Fruit fly (Drosophila melanogaster): Measurements from ENCODE around the gene CG1544.

CG1544 gene

dm6 chr3R:31213227-31213626 is 16.5 kb downstream of the CG1544 start, which contains the start of the genes Zwilch and CG1542 (continued):
- TF ChIP-seq Ets65A (GFP tag) = no peak
- TF ChIP-seq CG16813 (GFP tag; IDR thresholded peaks at IDR 0.05; ENCODE audit: partially characterized antibody) = peak; percentile 78
- TF ChIP-seq zen (tag; optimal IDR thresholded peaks at IDR 0.05) = no peak
- TF ChIP-seq CG10979 (tag; optimal IDR thresholded peaks at IDR 0.05) = no peak
- TF ChIP-seq Sox102F (GFP tag; optimal IDR thresholded peaks at IDR 0.05) = no peak
- TF ChIP-seq hth (optimal IDR thresholded peaks at IDR 0.05) = no peak
- no peak for TF ChIP-seq Deaf1 (tag; optimal IDR thresholded peaks at IDR 0.05)
- no peak for TF ChIP-seq CG13296 (GFP tag; optimal IDR thresholded peaks at IDR 0.05)
- peak; percentile 96 for TF ChIP-seq pzg (GFP tag; optimal IDR thresholded peaks at IDR 0.05)
- no peak for TF ChIP-seq zfh1 (GFP tag; IDR thresholded peaks at IDR 0.05)
- no peak for TF ChIP-seq CG9609 (GFP tag; optimal IDR thresholded peaks at IDR 0.05)
- TF ChIP-seq CG2116 (GFP tag; optimal IDR thresholded peaks at IDR 0.05) = peak; percentile 90
- TF ChIP-seq tx (GFP tag; optimal IDR thresholded peaks at IDR 0.05) = no peak
- TF ChIP-seq CG3838 (GFP tag; optimal IDR thresholded peaks at IDR 0.05) = peak; percentile 80
- peak; percentile 14 for TF ChIP-seq Hsf (GFP tag; optimal IDR thresholded peaks at IDR 0.05)
- TF ChIP-seq ssp (GFP tag; IDR thresholded peaks at IDR 0.05) = peak; percentile 34; the same call in 1 of the 2 replicates
- peak in 1 of 3 experiments; percentile 23 for TF ChIP-seq Stat92E (GFP tag; optimal IDR thresholded peaks at IDR 0.05)
- TF ChIP-seq Dp (GFP tag; optimal IDR thresholded peaks at IDR 0.05) = peak; percentile 93
- peak; percentile 74 for TF ChIP-seq CG34224 (GFP tag; IDR thresholded peaks at IDR 0.05; ENCODE audit: partially characterized antibody)
- no peak for TF ChIP-seq CG17328 (GFP tag; IDR thresholded peaks at IDR 0.05)
- peak; percentile 78 for TF ChIP-seq Max (GFP tag; optimal IDR thresholded peaks at IDR 0.05)
- TF ChIP-seq Myb (GFP tag; optimal IDR thresholded peaks at IDR 0.05) = peak; percentile 73
- TF ChIP-seq hb (GFP tag; IDR thresholded peaks at IDR 0.05; ENCODE audit: partially characterized antibody) = peak; percentile 75; the same call in 2 of the 3 replicates
- peak; percentile 89 for TF ChIP-seq CG17186 (GFP tag; optimal IDR thresholded peaks at IDR 0.05)
- no peak for TF ChIP-seq lbe (GFP tag; optimal IDR thresholded peaks at IDR 0.05)
- TF ChIP-seq Lim3 (GFP tag; IDR thresholded peaks at IDR 0.05) = no peak
- TF ChIP-seq CG9727 (GFP tag; optimal IDR thresholded peaks at IDR 0.05) = no peak
- no peak for TF ChIP-seq CG17802 (tag; optimal IDR thresholded peaks at IDR 0.05)
- peak; percentile 41 for TF ChIP-seq CG17829 (tag; optimal IDR thresholded peaks at IDR 0.05)
- TF ChIP-seq CG17359 (tag; optimal IDR thresholded peaks at IDR 0.05) = no peak
- TF ChIP-seq sna (GFP tag; IDR thresholded peaks at IDR 0.05; ENCODE audit: partially characterized antibody) = peak; percentile 74
- no peak for TF ChIP-seq jing (GFP tag; optimal IDR thresholded peaks at IDR 0.05)
- TF ChIP-seq stwl (tag; optimal IDR thresholded peaks at IDR 0.05) = peak; percentile 92
- peak; percentile 97 for TF ChIP-seq E2f2 (GFP tag; IDR thresholded peaks at IDR 0.05)
- TF ChIP-seq tna (GFP tag; IDR thresholded peaks at IDR 0.05; ENCODE audit: partially characterized antibody) = peak; percentile 65
- no peak for TF ChIP-seq Side (GFP tag; optimal IDR thresholded peaks at IDR 0.05)
- TF ChIP-seq dm (GFP tag; optimal IDR thresholded peaks at IDR 0.05) = peak; percentile 96
- peak; percentile 9 for TF ChIP-seq CHES-1-like (GFP tag; optimal IDR thresholded peaks at IDR 0.05)
- no peak for TF ChIP-seq CG14441 (GFP tag; IDR thresholded peaks at IDR 0.05)
- peak; percentile 65 for TF ChIP-seq CG4617 (GFP tag; optimal IDR thresholded peaks at IDR 0.05; ENCODE audit: borderline replicate concordance)
- TF ChIP-seq CG13424 (tag; optimal IDR thresholded peaks at IDR 0.05) = no peak
- TF ChIP-seq CG16779 (GFP tag; IDR thresholded peaks at IDR 0.05) = no peak
- peak; percentile 86 for TF ChIP-seq CG13287 (GFP tag; IDR thresholded peaks at IDR 0.05; ENCODE audit: partially characterized antibody)
- TF ChIP-seq MTF-1 (GFP tag; optimal IDR thresholded peaks at IDR 0.05; ENCODE audit: borderline replicate concordance) = no peak
- peak; percentile 79 for TF ChIP-seq nerfin-2 (GFP tag; IDR thresholded peaks at IDR 0.05; ENCODE audit: partially characterized antibody)
- TF ChIP-seq tap (tag; optimal IDR thresholded peaks at IDR 0.05) = no peak
- no peak for TF ChIP-seq vfl (GFP tag; optimal IDR thresholded peaks at IDR 0.05)
- TF ChIP-seq gfzf (GFP tag; optimal IDR thresholded peaks at IDR 0.05) = peak; percentile 92
- TF ChIP-seq eyg (GFP tag; optimal IDR thresholded peaks at IDR 0.05) = no peak
- TF ChIP-seq BEAF-32 (GFP tag; optimal IDR thresholded peaks at IDR 0.05) = peak; percentile 77
